Worm (Caenorhabditis elegans): ENCODE data around the gene W04H10.2.
"Not testable (repeated sequence)": the region's sequence is repeated elsewhere in the genome, so short reads cannot be mapped to it uniquely, and the experiment has no call there.

W04H10.2 gene

ce11 chrII:587533-587932 is 17.8 kb upstream of the W04H10.2 start, which contains the start of gene fbxb-34:
fbxb-34 (plus strand) TSS chrII:587833.
- no peak for TF ChIP-seq elt-3 (tag; optimal IDR thresholded peaks at IDR 0.05)
- TF ChIP-seq ham-2 (GFP tag; optimal IDR thresholded peaks at IDR 0.05), result no peak
- no peak for TF ChIP-seq nhr-76 (tag; optimal IDR thresholded peaks at IDR 0.05)
- no peak for TF ChIP-seq ceh-43 (GFP tag; optimal IDR thresholded peaks at IDR 0.05)
- no peak for TF ChIP-seq drap-1 (GFP tag; optimal IDR thresholded peaks at IDR 0.05)
- TF ChIP-seq M03D4.4 (tag; optimal IDR thresholded peaks at IDR 0.05), result no peak
- TF ChIP-seq unc-120 (tag; optimal IDR thresholded peaks at IDR 0.05; ENCODE audit: poor library complexity, severe bottlenecking), result no peak
- TF ChIP-seq lsy-2 (tag; optimal IDR thresholded peaks at IDR 0.05), result no peak
- no peak for TF ChIP-seq flh-1 (GFP tag; optimal IDR thresholded peaks at IDR 0.05)
- TF ChIP-seq pha-4 (tag; optimal IDR thresholded peaks at IDR 0.05), result no peak
- no peak for TF ChIP-seq bed-3 (GFP tag; optimal IDR thresholded peaks at IDR 0.05)

DNA sequence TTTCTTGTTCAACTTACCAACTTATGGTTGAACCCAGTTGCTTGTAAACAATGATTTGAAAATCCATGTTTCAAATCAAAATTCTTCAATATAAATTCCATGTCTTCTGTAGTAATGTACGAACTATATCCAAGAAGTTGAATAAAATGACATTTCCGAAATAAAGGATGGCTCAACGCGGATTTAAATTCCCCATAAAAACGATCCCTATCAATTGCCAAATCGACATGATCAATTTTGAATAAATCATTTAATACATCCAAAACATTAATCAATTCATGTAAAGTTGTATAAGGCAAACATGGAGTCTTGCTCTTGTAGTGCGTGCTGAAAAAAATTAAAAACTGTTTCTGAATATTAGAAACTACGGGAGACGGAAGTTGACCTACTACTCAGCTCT is 14.3 kb upstream of the W04H10.2 start, which contains the start of gene W08F4.10:
W08F4.10 (minus strand) TSS at position 101 of the 400 bp plus-strand sequence.
- TF ChIP-seq nhr-2 (tag; optimal IDR thresholded peaks at IDR 0.05) (no peak), ceh-39 (tag; optimal IDR thresholded peaks at IDR 0.05) (no peak), drap-1 (GFP tag; optimal IDR thresholded peaks at IDR 0.05) (no peak), elt-3 (tag; optimal IDR thresholded peaks at IDR 0.05) (no peak), lin-13 (tag; optimal IDR thresholded peaks at IDR 0.05) (no peak), lsy-2 (tag; optimal IDR thresholded peaks at IDR 0.05) (no peak), cnd-1 (tag; optimal IDR thresholded peaks at IDR 0.05) (no peak), sptf-1 (tag; optimal IDR thresholded peaks at IDR 0.05) (no peak), nhr-76 (tag; optimal IDR thresholded peaks at IDR 0.05) (no peak), ham-2 (GFP tag; optimal IDR thresholded peaks at IDR 0.05) (no peak), elt-1 (tag; optimal IDR thresholded peaks at IDR 0.05; ENCODE audit: borderline replicate concordance, insufficient read depth) (no peak), mls-2 (tag; optimal IDR thresholded peaks at IDR 0.05) (no peak), unc-120 (tag; optimal IDR thresholded peaks at IDR 0.05; ENCODE audit: poor library complexity, severe bottlenecking) (no peak), ztf-11 (tag; optimal IDR thresholded peaks at IDR 0.05) (no peak), pha-4 (tag; optimal IDR thresholded peaks at IDR 0.05) (no peak), blmp-1 (tag; optimal IDR thresholded peaks at IDR 0.05) (no peak), ces-1 (GFP tag; optimal IDR thresholded peaks at IDR 0.05) (no peak), unc-39 (tag; optimal IDR thresholded peaks at IDR 0.05) (no peak), nhr-237 (tag; optimal IDR thresholded peaks at IDR 0.05) (no peak), hlh-1 (tag; optimal IDR thresholded peaks at IDR 0.05) (no peak)

DNA sequence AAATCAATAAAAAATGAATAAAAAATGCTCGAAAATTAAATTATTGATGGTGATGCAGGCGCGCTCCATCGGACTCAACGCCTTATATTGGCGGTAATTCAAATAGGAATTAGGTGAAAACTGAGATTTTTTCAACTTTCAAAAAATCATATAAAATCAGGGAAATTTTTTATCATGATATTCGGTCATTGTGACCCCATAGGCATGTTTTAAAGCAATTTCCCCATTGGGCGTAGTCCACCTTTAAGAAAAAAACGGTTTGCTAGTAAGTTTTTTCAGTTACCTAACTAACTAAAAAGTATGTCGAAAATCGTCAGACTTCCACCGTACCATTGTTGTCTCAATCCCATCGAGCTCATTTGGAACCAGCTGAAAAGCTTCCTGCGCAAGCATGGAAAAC is 12.1 kb upstream of the W04H10.2 start, which contains the start of gene W08F4.1:
W08F4.1 (plus strand) TSS at position 301 of the 400 bp plus-strand sequence.
- not testable (repeated sequence) for TF ChIP-seq lin-13 (tag; optimal IDR thresholded peaks at IDR 0.05); lin-32 (GFP tag; optimal IDR thresholded peaks at IDR 0.05); unc-62 (GFP tag; optimal IDR thresholded peaks at IDR 0.05)

DNA sequence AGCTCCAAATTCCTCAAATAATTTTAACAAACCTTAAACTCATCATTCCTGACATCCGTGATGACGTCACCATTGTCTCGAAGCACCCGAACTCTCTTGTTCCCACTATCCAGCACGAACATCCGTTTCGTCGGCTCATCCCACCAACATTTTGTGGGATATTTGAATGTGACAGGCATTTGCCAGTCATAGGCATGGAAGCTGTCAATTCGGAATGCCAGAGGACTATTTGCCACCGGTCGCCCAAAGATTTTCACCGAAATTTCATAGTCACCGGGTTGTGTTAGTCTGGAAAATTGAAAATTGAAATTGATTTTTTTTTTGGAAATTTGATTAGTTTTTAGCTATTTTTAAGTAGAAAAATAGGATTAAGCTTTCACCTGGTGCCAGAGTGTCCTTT is 8.7 kb upstream of the W04H10.2 start:
- TF ChIP-seq sem-2 (GFP tag; optimal IDR thresholded peaks at IDR 0.05), result no peak
- no peak for TF ChIP-seq hlh-1 (tag; optimal IDR thresholded peaks at IDR 0.05)
- TF ChIP-seq drap-1 (GFP tag; optimal IDR thresholded peaks at IDR 0.05), result no peak
- TF ChIP-seq cnd-1 (tag; optimal IDR thresholded peaks at IDR 0.05), result no peak
- TF ChIP-seq unc-120 (tag; optimal IDR thresholded peaks at IDR 0.05; ENCODE audit: poor library complexity, severe bottlenecking), result no peak
- no peak for TF ChIP-seq ztf-11 (tag; optimal IDR thresholded peaks at IDR 0.05)
- TF ChIP-seq flh-1 (GFP tag; optimal IDR thresholded peaks at IDR 0.05), result no peak
- no peak for TF ChIP-seq nhr-12 (tag; optimal IDR thresholded peaks at IDR 0.05)

ce11 chrII:601305-601704 is 4.1 kb upstream of the W04H10.2 start:
- TF ChIP-seq ces-1 (GFP tag; optimal IDR thresholded peaks at IDR 0.05) (peak; percentile 32), pha-4 (tag; optimal IDR thresholded peaks at IDR 0.05) (peak; percentile 51), drap-1 (GFP tag; optimal IDR thresholded peaks at IDR 0.05) (no peak)

DNA sequence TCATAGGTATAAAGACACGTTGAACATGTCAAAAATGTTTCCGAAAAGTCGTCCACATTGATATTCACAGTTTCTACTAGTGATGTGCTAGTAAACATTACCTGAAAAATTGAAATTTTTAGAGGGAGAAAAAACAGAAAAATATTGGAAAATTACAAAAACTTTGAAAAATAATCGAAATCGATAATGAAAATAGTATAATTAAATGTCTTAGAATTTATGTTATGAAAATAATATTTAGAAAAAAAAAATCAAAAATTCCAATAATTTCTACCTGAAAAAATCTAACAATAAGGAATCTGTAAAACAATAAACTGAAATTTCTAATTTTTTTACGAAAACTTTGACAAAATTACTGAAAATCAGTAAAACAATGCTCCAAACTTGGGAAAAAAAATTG is 3.3 kb upstream of the W04H10.2 start, which contains the start of gene nhl-3:
nhl-3 (minus strand) TSS at position 101 of the 400 bp plus-strand sequence.
- no peak for TF ChIP-seq blmp-1 (tag; optimal IDR thresholded peaks at IDR 0.05)
- no peak for TF ChIP-seq drap-1 (GFP tag; optimal IDR thresholded peaks at IDR 0.05)
- TF ChIP-seq mls-2 (tag; optimal IDR thresholded peaks at IDR 0.05), result no peak
- TF ChIP-seq nhr-76 (tag; optimal IDR thresholded peaks at IDR 0.05), result no peak
- no peak for TF ChIP-seq lin-32 (GFP tag; optimal IDR thresholded peaks at IDR 0.05)
- TF ChIP-seq elt-3 (tag; optimal IDR thresholded peaks at IDR 0.05), result no peak
- TF ChIP-seq ceh-39 (tag; optimal IDR thresholded peaks at IDR 0.05), result no peak
- no peak for TF ChIP-seq zip-8 (tag; optimal IDR thresholded peaks at IDR 0.05)
- no peak for TF ChIP-seq unc-120 (tag; optimal IDR thresholded peaks at IDR 0.05; ENCODE audit: poor library complexity, severe bottlenecking)
- no peak for TF ChIP-seq ham-2 (GFP tag; optimal IDR thresholded peaks at IDR 0.05)
- no peak for TF ChIP-seq hlh-1 (tag; optimal IDR thresholded peaks at IDR 0.05)
